Fruit fly (Drosophila melanogaster) whole organism, embryonic: ENCODE data around the gene Phb1.

ENCODE experiments used
- Blimp-1 ChIP-seq: fragments of 200-800 bp; sonication (Bioruptor generic); optimal IDR thresholded peaks from 3 replicates; lab custom pipeline; 2018; ENCODE audit warnings: missing biosample characterization, missing genetic modification characterization, mild to moderate bottlenecking, moderate library complexity, missing genetic modification reagents
- CG10267 ChIP-seq: fragments of 200-800 bp; sonication (Bioruptor generic); optimal IDR thresholded peaks from 2 replicates; lab custom pipeline; 2018; ENCODE audit warnings: missing biosample characterization, mild to moderate bottlenecking, missing genetic modification characterization, moderate library complexity
- CG11398 ChIP-seq: fragments of 200-800 bp; sonication (Bioruptor generic); optimal IDR thresholded peaks from 2 replicates; lab custom pipeline; 2016; ENCODE audit warnings: missing biosample characterization, missing genetic modification characterization
- CG12659 ChIP-seq: fragments of 200-800 bp; sonication (Bioruptor generic); optimal IDR thresholded peaks from 3 replicates; lab custom pipeline; 2017; ENCODE audit warnings: mild to moderate bottlenecking, missing biosample characterization, missing genetic modification reagents, missing genetic modification characterization
- CG13123 ChIP-seq: fragments of 200-800 bp; sonication (Bioruptor generic); optimal IDR thresholded peaks from 2 replicates; lab custom pipeline; 2016; ENCODE audit warnings: missing biosample characterization, missing genetic modification characterization
- CG14014 ChIP-seq: fragments of 200-800 bp; sonication (Bioruptor generic); IDR thresholded peaks from 2 replicates; pipeline ENCODE4 v1.3.6; 2022; ENCODE audit warnings: missing biosample characterization, missing genetic modification characterization
- CG15269 ChIP-seq: fragments of 200-800 bp; sonication (Bioruptor generic); optimal IDR thresholded peaks from 2 replicates; lab custom pipeline; 2018; ENCODE audit warnings: missing biosample characterization, mild to moderate bottlenecking, missing genetic modification characterization, moderate library complexity
- CG1529 ChIP-seq: fragments of 200-800 bp; sonication (Bioruptor generic); optimal IDR thresholded peaks from 3 replicates; lab custom pipeline; 2018; ENCODE audit warnings: missing biosample characterization, missing genetic modification characterization
- CG15601 ChIP-seq: fragments of 200-800 bp; sonication (Bioruptor generic); optimal IDR thresholded peaks from 3 replicates; lab custom pipeline; 2019; ENCODE audit warnings: missing biosample characterization, mild to moderate bottlenecking, missing genetic modification characterization, moderate library complexity
- CG1603 ChIP-seq: fragments of 200-800 bp; sonication (Bioruptor generic); optimal IDR thresholded peaks from 2 replicates; lab custom pipeline; 2019; ENCODE audit warnings: missing biosample characterization, mild to moderate bottlenecking, missing genetic modification characterization, moderate library complexity
- CG17568 ChIP-seq: fragments of 200-800 bp; sonication (Bioruptor generic); optimal IDR thresholded peaks from 2 replicates; lab custom pipeline; 2018; ENCODE audit warnings: missing biosample characterization, mild to moderate bottlenecking, missing genetic modification characterization, moderate library complexity
- CG2120 ChIP-seq: fragments of 200-800 bp; sonication (Bioruptor generic); optimal IDR thresholded peaks from 3 replicates; lab custom pipeline; 2016; ENCODE audit warnings: missing biosample characterization, missing genetic modification characterization
- CG2199 ChIP-seq: fragments of 200-800 bp; sonication (Bioruptor generic); IDR thresholded peaks from 3 replicates; pipeline ENCODE4 v1.3.6; 2022; ENCODE audit warnings: missing biosample characterization, missing genetic modification characterization
- CG30431 ChIP-seq: fragments of 200-800 bp; sonication (Bioruptor generic); optimal IDR thresholded peaks from 2 replicates; lab custom pipeline; 2017; ENCODE audit warnings: missing biosample characterization, missing genetic modification characterization
- CG42726 ChIP-seq: fragments of 200-800 bp; sonication (Bioruptor generic); IDR thresholded peaks from 2 replicates; pipeline ENCODE4 v1.3.6; 2022; ENCODE audit warnings: missing biosample characterization, missing genetic modification characterization; ENCODE audit not compliant: partially characterized antibody
- CG4730 ChIP-seq: fragments of 200-800 bp; sonication (Bioruptor generic); IDR thresholded peaks from 2 replicates; pipeline ENCODE4 v1.3.6; 2022; ENCODE audit warnings: missing biosample characterization, missing genetic modification characterization
- CG8089 ChIP-seq: fragments of 200-800 bp; sonication (Bioruptor generic); optimal IDR thresholded peaks from 3 replicates; lab custom pipeline; 2016; ENCODE audit warnings: missing biosample characterization, missing genetic modification characterization
- CG8281 ChIP-seq: fragments of 200-800 bp; sonication (Bioruptor generic); optimal IDR thresholded peaks from 2 replicates; lab custom pipeline; 2018; ENCODE audit warnings: missing biosample characterization, mild to moderate bottlenecking, missing genetic modification characterization, moderate library complexity
- CG9727 ChIP-seq: fragments of 200-800 bp; sonication (Bioruptor generic); optimal IDR thresholded peaks from 3 replicates; lab custom pipeline; 2017; ENCODE audit warnings: missing biosample characterization, mild to moderate bottlenecking, missing genetic modification characterization
- D19A ChIP-seq: fragments of 200-800 bp; optimal IDR thresholded peaks from 3 replicates; lab custom pipeline; 2019; ENCODE audit warnings: missing biosample characterization, mild to moderate bottlenecking, missing genetic modification characterization, moderate library complexity
- Drgx ChIP-seq: fragments of 200-800 bp; sonication (Bioruptor generic); IDR thresholded peaks from 2 replicates; pipeline ENCODE4 v1.3.6; 2022; ENCODE audit warnings: missing biosample characterization, missing genetic modification characterization
- ERR ChIP-seq: fragments of 200-800 bp; sonication (Bioruptor generic); optimal IDR thresholded peaks from 2 replicates; lab custom pipeline; 2016; ENCODE audit warnings: missing biosample characterization, missing genetic modification characterization
- Fer3 ChIP-seq: fragments of 200-800 bp; sonication (Bioruptor generic); optimal IDR thresholded peaks from 2 replicates; lab custom pipeline; 2018; ENCODE audit warnings: missing biosample characterization, mild to moderate bottlenecking, missing genetic modification characterization, moderate library complexity
- HLH3B ChIP-seq: fragments of 200-800 bp; sonication (Bioruptor generic); IDR thresholded peaks from 2 replicates; pipeline ENCODE4 v1.3.6; 2022; ENCODE audit warnings: missing biosample characterization, missing genetic modification characterization
- Hsf ChIP-seq: fragments of 200-800 bp; sonication (Bioruptor generic); optimal IDR thresholded peaks from 3 replicates; lab custom pipeline; 2016; ENCODE audit warnings: missing biosample characterization, missing genetic modification characterization
- NFAT ChIP-seq: fragments of 200-800 bp; sonication (Bioruptor generic); IDR thresholded peaks from 2 replicates; pipeline ENCODE4 v1.3.6; 2022; ENCODE audit warnings: missing biosample characterization, missing genetic modification characterization
- NK7.1 ChIP-seq: fragments of 200-800 bp; sonication (Bioruptor generic); optimal IDR thresholded peaks from 3 replicates; lab custom pipeline; 2016; ENCODE audit warnings: missing biosample characterization, missing genetic modification characterization
- Nf-YB ChIP-seq: fragments of 200-800 bp; sonication (Bioruptor generic); optimal IDR thresholded peaks from 3 replicates; lab custom pipeline; 2019; ENCODE audit warnings: missing biosample characterization, mild to moderate bottlenecking, missing genetic modification characterization, moderate library complexity
- Scr ChIP-seq: fragments of 200-800 bp; sonication (Bioruptor generic); IDR thresholded peaks from 2 replicates; pipeline ENCODE4 v1.3.6; 2022; ENCODE audit warnings: missing biosample characterization, missing genetic modification characterization; ENCODE audit not compliant: partially characterized antibody
- Vsx1 ChIP-seq: fragments of 200-800 bp; sonication (Bioruptor generic); optimal IDR thresholded peaks from 2 replicates; lab custom pipeline; 2017; ENCODE audit warnings: missing biosample characterization, mild to moderate bottlenecking, missing genetic modification characterization, missing genetic modification reagents
- al ChIP-seq: fragments of 200-800 bp; sonication (Bioruptor generic); IDR thresholded peaks from 2 replicates; pipeline ENCODE4 v1.3.6; 2022; ENCODE audit warnings: missing biosample characterization, missing genetic modification characterization
- cas ChIP-seq: fragments of 200-800 bp; sonication (Bioruptor generic); IDR thresholded peaks from 2 replicates; pipeline ENCODE4 v1.3.6; 2022; ENCODE audit warnings: missing biosample characterization, missing genetic modification characterization
- cg ChIP-seq: fragments of 200-800 bp; sonication (Bioruptor generic); optimal IDR thresholded peaks from 3 replicates; lab custom pipeline; 2019; ENCODE audit warnings: missing biosample characterization, mild to moderate bottlenecking, missing genetic modification characterization, moderate library complexity
- corto ChIP-seq: fragments of 200-800 bp; sonication (Bioruptor generic); optimal IDR thresholded peaks from 2 replicates; lab custom pipeline; 2016; ENCODE audit warnings: missing biosample characterization, mild to moderate bottlenecking, missing genetic modification characterization, moderate library complexity
- dpn ChIP-seq, 2 experiments: fragments of 200-800 bp; sonication (Bioruptor generic); optimal IDR thresholded peaks; 3 replicates each; lab custom pipeline; 2016; ENCODE audit warnings: missing biosample characterization in 2 of 2, missing genetic modification characterization in 2 of 2
- dysf ChIP-seq: fragments of 200-800 bp; sonication (Bioruptor generic); IDR thresholded peaks from 3 replicates; pipeline ENCODE4 v1.3.6; 2022; ENCODE audit warnings: missing biosample characterization, missing genetic modification characterization
- exex ChIP-seq: fragments of 200-800 bp; sonication (Bioruptor generic); optimal IDR thresholded peaks from 4 replicates; lab custom pipeline; 2018; ENCODE audit warnings: missing biosample characterization, mild to moderate bottlenecking, missing genetic modification characterization, moderate library complexity
- fd64A ChIP-seq: fragments of 200-800 bp; sonication (Bioruptor generic); optimal IDR thresholded peaks from 3 replicates; lab custom pipeline; 2018; ENCODE audit warnings: missing biosample characterization, mild to moderate bottlenecking, missing genetic modification characterization
- ftz-f1 ChIP-seq: fragments of 200-800 bp; sonication (Bioruptor generic); optimal IDR thresholded peaks from 2 replicates; lab custom pipeline; 2016; ENCODE audit warnings: missing biosample characterization, missing genetic modification characterization
- grau ChIP-seq: fragments of 200-800 bp; optimal IDR thresholded peaks from 3 replicates; lab custom pipeline; 2019; ENCODE audit warnings: missing biosample characterization, mild to moderate bottlenecking, missing genetic modification characterization, moderate library complexity
- grn ChIP-seq: fragments of 200-800 bp; sonication (Bioruptor generic); optimal IDR thresholded peaks from 3 replicates; lab custom pipeline; 2017; ENCODE audit warnings: missing biosample characterization, missing genetic modification characterization
- ken ChIP-seq: fragments of 200-800 bp; sonication (Bioruptor generic); IDR thresholded peaks from 3 replicates; pipeline ENCODE4 v1.3.6; 2022; ENCODE audit warnings: missing biosample characterization, missing genetic modification characterization
- odd ChIP-seq: fragments of 200-800 bp; sonication (Bioruptor generic); optimal IDR thresholded peaks from 2 replicates; lab custom pipeline; 2017; ENCODE audit warnings: missing biosample characterization, mild to moderate bottlenecking, missing genetic modification characterization
- salm ChIP-seq: fragments of 200-800 bp; sonication (Bioruptor generic); optimal IDR thresholded peaks from 2 replicates; lab custom pipeline; 2018; ENCODE audit warnings: missing biosample characterization, mild to moderate bottlenecking, missing genetic modification characterization
- sqz ChIP-seq: fragments of 200-800 bp; sonication (Bioruptor generic); optimal IDR thresholded peaks from 3 replicates; lab custom pipeline; 2018; ENCODE audit warnings: missing biosample characterization, mild to moderate bottlenecking, missing genetic modification characterization
- unpg ChIP-seq: fragments of 200-800 bp; sonication (Bioruptor generic); optimal IDR thresholded peaks from 3 replicates; lab custom pipeline; 2018; ENCODE audit warnings: missing biosample characterization, mild to moderate bottlenecking, missing genetic modification characterization, moderate library complexity
- yki ChIP-seq: fragments of >200 bp; optimal IDR thresholded peaks from 3 replicates; lab custom pipeline; 2018
- zen ChIP-seq: fragments of 200-800 bp; sonication (Bioruptor generic); optimal IDR thresholded peaks from 3 replicates; lab custom pipeline; 2018; ENCODE audit warnings: missing biosample characterization, mild to moderate bottlenecking, missing genetic modification characterization, moderate library complexity

Gene Phb1

dm6 chr2L:19163143-19163974, 39.7 kb upstream of the Phb1 start (continued):
- no peak for TF ChIP-seq CG8089 (GFP tag; lab: Kevin White, UChicago)
- TF ChIP-seq Nf-YB (GFP tag; lab: Kevin White, UChicago) = no peak
- TF ChIP-seq CG15269 (tag; lab: Kevin White, UChicago) = no peak
- TF ChIP-seq CG13123 (GFP tag; lab: Kevin White, UChicago) = no peak
- peak; percentile 74; the same call in 1 of the 3 replicates for TF ChIP-seq CG2199
- TF ChIP-seq Drgx (GFP tag; lab: Robert Waterston, UW) = 0 out of 2 replicates have a peak, but pooled peaks have one; percentile 22
- no peak for TF ChIP-seq ERR (GFP tag; lab: Kevin White, UChicago)
- TF ChIP-seq CG12659 (GFP tag; lab: Kevin White, UChicago) = no peak
- TF ChIP-seq grau = peak; percentile 86
- no peak for TF ChIP-seq NK7.1 (GFP tag; lab: Kevin White, UChicago)
- peak; percentile 23 for TF ChIP-seq sqz (GFP tag; lab: Kevin White, UChicago)
- TF ChIP-seq odd (GFP tag; lab: Kevin White, UChicago) = no peak
- no peak for TF ChIP-seq D19A
- no peak for TF ChIP-seq yki
- TF ChIP-seq CG14014 (GFP tag; lab: Robert Waterston, UW) = no peak
- TF ChIP-seq Vsx1 (GFP tag; lab: Kevin White, UChicago) = no peak
- no peak for TF ChIP-seq Scr (GFP tag; lab: Robert Waterston, UW)
- TF ChIP-seq CG1603 (tag; lab: Kevin White, UChicago) = no peak
- no peak for TF ChIP-seq CG2120 (GFP tag; lab: Kevin White, UChicago)
- no peak for TF ChIP-seq Hsf (GFP tag; lab: Kevin White, UChicago)
- no peak for TF ChIP-seq CG42726 (GFP tag; lab: Robert Waterston, UW)
- TF ChIP-seq unpg (GFP tag; lab: Kevin White, UChicago) = no peak
- TF ChIP-seq NFAT (GFP tag; lab: Robert Waterston, UW) = no peak

dm6 chr2L:19162330-19163100, 38.8 kb upstream of the Phb1 start:
- TF ChIP-seq CG4730 (GFP tag; lab: Robert Waterston, UW) (no peak), ken (GFP tag; lab: Robert Waterston, UW) (no peak), dysf (no peak), exex (tag; lab: Kevin White, UChicago) (no peak), zen (tag; lab: Kevin White, UChicago) (no peak), CG17568 (GFP tag; lab: Kevin White, UChicago) (no peak), grn (GFP tag; lab: Kevin White, UChicago) (no peak), CG9727 (GFP tag; lab: Kevin White, UChicago) (no peak), salm (tag; lab: Kevin White, UChicago) (no peak), corto (peak; percentile 48), CG10267 (tag; lab: Kevin White, UChicago) (no peak), fd64A (GFP tag; lab: Kevin White, UChicago) (no peak), Fer3 (no peak), grau (peak; percentile 17), ftz-f1 (GFP tag; lab: Kevin White, UChicago) (no peak), cg (GFP tag; lab: Kevin White, UChicago) (no peak), Blimp-1 (GFP tag; lab: Kevin White, UChicago) (no peak), CG1529 (GFP tag; lab: Kevin White, UChicago) (no peak), dpn (GFP tag; optimal IDR thresholded peaks at IDR 0.05; lab: Kevin White, UChicago) (no peak), CG11398 (GFP tag; lab: Kevin White, UChicago) (no peak), HLH3B (GFP tag; lab: Robert Waterston, UW) (no peak), CG8281 (tag; lab: Kevin White, UChicago) (no peak), cas (no peak), CG30431 (no peak), CG15601 (tag; lab: Kevin White, UChicago) (no peak), al (GFP tag; lab: Robert Waterston, UW) (no peak)
